Fruit fly (Drosophila melanogaster) whole organism, pupa: Measurements from ENCODE around the gene Actn.

Experiments
- CG10348 ChIP-seq: fragments of 200-800 bp; sonication (Bioruptor generic); IDR thresholded peaks from 2 replicates; pipeline ENCODE4 v1.3.6; 2022; ENCODE audit warnings: missing biosample characterization, missing genetic modification characterization
- CG12605 ChIP-seq: fragments of 200-800 bp; sonication (Bioruptor generic); IDR thresholded peaks from 2 replicates; pipeline ENCODE4 v1.3.6; 2022; ENCODE audit warnings: missing biosample characterization, missing genetic modification characterization
- CG13204 ChIP-seq: fragments of 200-800 bp; sonication (Bioruptor generic); optimal IDR thresholded peaks from 2 replicates; lab custom pipeline; 2018; ENCODE audit warnings: missing biosample characterization, mild to moderate bottlenecking, missing genetic modification characterization, moderate library complexity
- CG14655 ChIP-seq: fragments of 200-800 bp; sonication (Bioruptor generic); optimal IDR thresholded peaks from 3 replicates; lab custom pipeline; 2017; ENCODE audit warnings: mild to moderate bottlenecking, missing biosample characterization, missing genetic modification reagents, missing genetic modification characterization
- CG15710 ChIP-seq: fragments of 200-800 bp; sonication (Bioruptor generic); optimal IDR thresholded peaks from 2 replicates; lab custom pipeline; 2018; ENCODE audit warnings: missing biosample characterization, mild to moderate bottlenecking, missing genetic modification characterization, moderate library complexity
- CG17806 ChIP-seq: fragments of 200-800 bp; sonication (Bioruptor generic); optimal IDR thresholded peaks from 2 replicates; lab custom pipeline; 2018; ENCODE audit warnings: missing biosample characterization, mild to moderate bottlenecking, missing genetic modification characterization, moderate library complexity
- CG32121 ChIP-seq: fragments of 200-800 bp; sonication (Bioruptor generic); IDR thresholded peaks from 2 replicates; pipeline ENCODE4 v1.3.6; 2022; ENCODE audit warnings: missing biosample characterization, missing genetic modification characterization
- CG34367 ChIP-seq: fragments of 200-800 bp; sonication (Bioruptor generic); optimal IDR thresholded peaks from 2 replicates; lab custom pipeline; 2018; ENCODE audit warnings: missing biosample characterization, mild to moderate bottlenecking, missing genetic modification characterization
- CG4496 ChIP-seq: fragments of 200-800 bp; sonication (Bioruptor generic); IDR thresholded peaks from 3 replicates; pipeline ENCODE4 v1.3.6; 2022; ENCODE audit warnings: missing biosample characterization, missing genetic modification characterization
- CG8159 ChIP-seq: fragments of 200-800 bp; sonication (Bioruptor generic); optimal IDR thresholded peaks from 3 replicates; lab custom pipeline; 2018; ENCODE audit warnings: missing biosample characterization, mild to moderate bottlenecking, missing genetic modification characterization, moderate library complexity
- CG8301 ChIP-seq: fragments of 200-800 bp; sonication (Bioruptor generic); optimal IDR thresholded peaks from 2 replicates; lab custom pipeline; 2018; ENCODE audit warnings: missing biosample characterization, mild to moderate bottlenecking, missing genetic modification characterization
- CG9948 ChIP-seq: fragments of 200-800 bp; sonication (Bioruptor generic); optimal IDR thresholded peaks from 2 replicates; lab custom pipeline; 2018; ENCODE audit warnings: missing biosample characterization, mild to moderate bottlenecking, missing genetic modification characterization, moderate library complexity
- D1 ChIP-seq: fragments of 200-800 bp; sonication (Bioruptor generic); optimal IDR thresholded peaks from 2 replicates; lab custom pipeline; 2018; ENCODE audit warnings: missing biosample characterization, mild to moderate bottlenecking, missing genetic modification characterization, moderate library complexity
- EcR ChIP-seq: fragments of 200-800 bp; sonication (Bioruptor generic); optimal IDR thresholded peaks from 3 replicates; lab custom pipeline; 2019; ENCODE audit warnings: missing biosample characterization, missing genetic modification characterization, mild to moderate bottlenecking, moderate library complexity, missing genetic modification reagents
- Ets98B ChIP-seq: fragments of 200-800 bp; sonication (Bioruptor generic); IDR thresholded peaks from 2 replicates; pipeline ENCODE4 v1.3.6; 2022; ENCODE audit warnings: missing biosample characterization, missing genetic modification characterization
- Pif1A ChIP-seq: fragments of 200-800 bp; sonication (Bioruptor generic); optimal IDR thresholded peaks from 3 replicates; lab custom pipeline; 2016; ENCODE audit warnings: missing biosample characterization, missing genetic modification characterization
- Pif1B ChIP-seq: fragments of 200-800 bp; sonication (Bioruptor generic); optimal IDR thresholded peaks from 3 replicates; lab custom pipeline; 2016; ENCODE audit warnings: missing biosample characterization, missing genetic modification characterization
- Snoo ChIP-seq: fragments of 200-800 bp; sonication (Bioruptor generic); optimal IDR thresholded peaks from 3 replicates; lab custom pipeline; 2017; ENCODE audit warnings: missing biosample characterization, mild to moderate bottlenecking, missing genetic modification characterization, inconsistent platforms
- fd96Ca ChIP-seq: fragments of 200-800 bp; sonication (Bioruptor generic); IDR thresholded peaks from 3 replicates; pipeline ENCODE4 v1.3.6; 2022; ENCODE audit warnings: missing biosample characterization, missing genetic modification characterization
- gl ChIP-seq: fragments of 200-800 bp; sonication (Bioruptor generic); optimal IDR thresholded peaks from 2 replicates; lab custom pipeline; 2018; ENCODE audit warnings: missing biosample characterization, mild to moderate bottlenecking, missing genetic modification characterization
- rn ChIP-seq: fragments of 200-800 bp; sonication (Bioruptor generic); IDR thresholded peaks from 2 replicates; pipeline ENCODE4 v1.3.6; 2022; ENCODE audit warnings: missing biosample characterization, missing genetic modification characterization

Gene Actn

DNA sequence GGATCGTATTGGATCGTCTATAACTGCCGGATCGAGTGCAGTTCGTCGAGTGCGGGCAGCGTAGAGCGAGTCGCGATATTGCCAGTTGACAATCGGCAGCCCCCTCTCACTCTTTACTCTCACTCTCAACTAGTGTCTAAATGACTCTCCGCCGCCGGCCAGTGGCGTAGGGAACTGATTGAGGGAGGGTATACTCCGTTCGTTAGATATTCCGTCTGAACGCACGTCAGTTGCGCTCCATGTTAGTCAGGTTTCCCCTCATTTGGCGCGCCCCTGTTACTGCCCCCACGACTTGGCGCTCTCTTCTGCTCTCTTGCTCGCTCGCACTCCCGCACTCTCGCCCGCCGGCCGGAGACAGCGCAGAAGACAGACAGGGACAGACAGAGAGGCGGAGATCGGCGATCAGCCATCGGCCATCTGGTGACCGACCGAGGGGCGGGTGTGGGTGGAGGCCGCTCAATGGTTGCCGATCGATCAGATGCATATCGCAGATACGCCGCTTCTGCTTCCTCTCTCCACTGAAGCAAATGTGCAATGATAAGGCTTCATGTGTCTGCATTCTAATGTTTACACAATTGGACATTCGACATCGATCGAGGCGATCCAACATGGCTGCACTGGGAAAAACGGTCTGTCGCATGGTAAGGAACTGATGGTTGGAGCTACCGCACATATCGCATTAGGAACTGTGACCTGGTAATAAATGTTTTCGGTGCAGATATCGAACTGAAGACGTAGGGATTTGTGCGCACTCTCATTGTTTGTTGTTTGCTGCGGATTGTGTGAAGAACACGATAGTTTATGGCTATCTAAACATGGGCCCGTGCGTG lies 8.2 kb upstream of the Actn start, which contains the start of gene moody:
moody (minus strand) TSS at position 51 of the 830 bp plus-strand sequence.
- TF ChIP-seq Snoo (tag; lab: Kevin White, UChicago) = peak; percentile 93
- TF ChIP-seq CG12605 = peak; percentile 97
- TF ChIP-seq CG32121 = peak; percentile 99
- TF ChIP-seq CG9948 (tag; lab: Kevin White, UChicago) = peak; percentile 68
- TF ChIP-seq CG14655 (GFP tag; lab: Kevin White, UChicago) = peak; percentile 92
- peak; percentile 84 for TF ChIP-seq gl (tag; lab: Kevin White, UChicago)
- TF ChIP-seq Ets98B (GFP tag; lab: Robert Waterston, UW) = peak; percentile 99
- peak; percentile 84 for TF ChIP-seq CG8159 (tag; lab: Kevin White, UChicago)
- TF ChIP-seq fd96Ca (GFP tag; lab: Robert Waterston, UW) = peak; percentile 99
- TF ChIP-seq CG17806 (tag; lab: Kevin White, UChicago) = peak; percentile 84
- peak; percentile 97 for TF ChIP-seq CG13204 (GFP tag; lab: Kevin White, UChicago)
- TF ChIP-seq CG34367 = peak; percentile 82
- no peak for TF ChIP-seq D1 (tag; lab: Kevin White, UChicago)
- TF ChIP-seq CG8301 (tag; lab: Kevin White, UChicago) = peak; percentile 87
- TF ChIP-seq rn (GFP tag; lab: Robert Waterston, UW) = peak; percentile 93
- peak; percentile 56 for TF ChIP-seq EcR (GFP tag; lab: Kevin White, UChicago)
- TF ChIP-seq Pif1A (GFP tag; lab: Kevin White, UChicago) = peak; percentile 90
- peak; percentile 86 for TF ChIP-seq CG15710
- TF ChIP-seq CG10348 = peak; percentile 92
- peak; percentile 99 for TF ChIP-seq CG4496 (GFP tag; lab: Robert Waterston, UW)
- peak; percentile 90 for TF ChIP-seq Pif1B (GFP tag; lab: Kevin White, UChicago)
- TF ChIP-seq, all 21 proteins: peak for 20

- TF ChIP-seq rn (GFP tag; lab: Robert Waterston, UW) = no peak
- 0 out of 3 replicates have a peak, but pooled peaks have one; percentile 35 for TF ChIP-seq fd96Ca (GFP tag; lab: Robert Waterston, UW)
- TF ChIP-seq CG13204 (GFP tag; lab: Kevin White, UChicago) = no peak
- peak; percentile 55; the same call in 2 of the 3 replicates for TF ChIP-seq CG4496 (GFP tag; lab: Robert Waterston, UW)
- TF ChIP-seq gl (tag; lab: Kevin White, UChicago) = no peak
- TF ChIP-seq Ets98B (GFP tag; lab: Robert Waterston, UW) = peak; percentile 43; the same call in 1 of the 2 replicates
- TF ChIP-seq CG8159 (tag; lab: Kevin White, UChicago) = no peak
- no peak for TF ChIP-seq CG9948 (tag; lab: Kevin White, UChicago)
- TF ChIP-seq CG17806 (tag; lab: Kevin White, UChicago) = no peak
Measured at dm6 chrX:2048778-2049686, 6.9 kb upstream of the Actn start.

- TF ChIP-seq CG13204 (GFP tag; lab: Kevin White, UChicago) (peak; percentile 26), Ets98B (GFP tag; lab: Robert Waterston, UW) (no peak), CG32121 (no peak)
Measured at dm6 chrX:2043660-2044397, 1.7 kb upstream of the Actn start, which contains the start of gene CG4325. Gene CG4325, minus strand, starts transcription at chrX:2043818.

- TF ChIP-seq CG10348 = no peak
- peak; percentile 38 for TF ChIP-seq Ets98B (GFP tag; lab: Robert Waterston, UW)
- TF ChIP-seq CG13204 (GFP tag; lab: Kevin White, UChicago) = peak; percentile 11
- peak; percentile 49 for TF ChIP-seq Snoo (tag; lab: Kevin White, UChicago)
- no peak for TF ChIP-seq EcR (GFP tag; lab: Kevin White, UChicago)
- TF ChIP-seq CG34367 = peak; percentile 15
- TF ChIP-seq gl (tag; lab: Kevin White, UChicago) = no peak
- TF ChIP-seq CG8159 (tag; lab: Kevin White, UChicago) = peak; percentile 68
- TF ChIP-seq CG17806 (tag; lab: Kevin White, UChicago) = peak; percentile 58
- TF ChIP-seq rn (GFP tag; lab: Robert Waterston, UW) = 0 out of 2 replicates have a peak, but pooled peaks have one; percentile 19
- TF ChIP-seq CG9948 (tag; lab: Kevin White, UChicago) = peak; percentile 50
- no peak for TF ChIP-seq D1 (tag; lab: Kevin White, UChicago)
- peak; percentile 66 for TF ChIP-seq CG15710
- peak; percentile 63 for TF ChIP-seq Pif1A (GFP tag; lab: Kevin White, UChicago)
- TF ChIP-seq CG32121 = no peak
- TF ChIP-seq CG14655 (GFP tag; lab: Kevin White, UChicago) = peak; percentile 64
- peak; percentile 70; the same call in 1 of the 3 replicates for TF ChIP-seq fd96Ca (GFP tag; lab: Robert Waterston, UW)
- peak; percentile 42 for TF ChIP-seq Pif1B (GFP tag; lab: Kevin White, UChicago)
- TF ChIP-seq CG4496 (GFP tag; lab: Robert Waterston, UW) = peak; percentile 63; the same call in 2 of the 3 replicates
- no peak for TF ChIP-seq CG12605
- peak; percentile 47 for TF ChIP-seq CG8301 (tag; lab: Kevin White, UChicago)
- TF ChIP-seq, all 21 proteins: peak for 15
Measured at dm6 chrX:2041312-2041918, 696 bp downstream of the Actn start, which contains the start of gene CG4313. Gene CG4313, plus strand, starts transcription at chrX:2041868.
